Fruit fly (Drosophila melanogaster) Kc167 (cell line): Measurements from ENCODE around the gene CG12496.

Source experiments
- Myc ChIP-seq: fragments of >200 bp; optimal IDR thresholded peaks from 2 replicates; lab custom pipeline; 2017; ENCODE audit warnings: missing external identifiers
- Sin3A ChIP-seq: fragments of >200 bp; optimal IDR thresholded peaks from 2 replicates; lab custom pipeline; 2018; ENCODE audit warnings: missing external identifiers
- h ChIP-seq: fragments of >200 bp; optimal IDR thresholded peaks from 3 replicates; lab custom pipeline; 2018; ENCODE audit warnings: missing external identifiers
- insv ChIP-seq: fragments of >200 bp; optimal IDR thresholded peaks from 3 replicates; lab custom pipeline; 2018; ENCODE audit warnings: missing external identifiers
- psq ChIP-seq: fragments of >200 bp; optimal IDR thresholded peaks from 2 replicates; lab custom pipeline; 2017; ENCODE audit warnings: missing external identifiers
- ttk ChIP-seq: sonication (Bioruptor generic); optimal IDR thresholded peaks from 2 replicates; lab custom pipeline; 2017; ENCODE audit warnings: missing external identifiers

The CG12496 gene

DNA sequence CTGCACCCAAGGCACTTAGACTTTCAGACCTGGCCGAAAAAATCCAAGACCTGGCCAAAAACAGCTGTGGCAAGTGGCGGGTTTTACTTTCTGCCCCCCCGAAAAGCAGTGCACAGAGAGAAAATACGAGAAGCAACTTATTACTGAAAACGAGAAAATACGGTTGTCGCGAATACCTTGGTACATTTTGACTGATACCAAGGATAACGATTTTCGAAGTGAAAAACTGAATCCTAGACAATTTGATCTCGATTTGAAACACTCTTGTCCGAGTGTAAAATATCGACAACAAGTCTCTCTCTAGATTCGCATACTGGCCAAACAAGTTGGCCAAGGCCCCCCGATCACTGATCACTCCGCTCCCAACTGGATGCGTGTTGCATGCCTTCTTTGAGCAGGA, 50.9 kb downstream of the CG12496 start:
- TF ChIP-seq ttk (lab: Kevin White, UChicago) (no peak), Myc (lab: Kevin White, UChicago) (no peak), insv (lab: Kevin White, UChicago) (no peak), psq (lab: Kevin White, UChicago) (no peak), h (lab: Kevin White, UChicago) (no peak), Sin3A (lab: Kevin White, UChicago) (no peak)
